Worm (Caenorhabditis elegans) whole organism, midembryonic: ENCODE data around the gene spp-9.

Experiments used
- T22C8.4 ChIP-seq: fragments of 200-800 bp; sonication (Bioruptor generic); IDR thresholded peaks from 2 replicates; pipeline ENCODE4 v1.3.6; 2022; ENCODE audit warnings: missing genetic modification characterization, missing compliant biosample characterization
- cog-1 ChIP-seq: sonication (generic microtip); optimal IDR thresholded peaks from 2 replicates; lab custom pipeline; 2016; ENCODE audit warnings: missing genetic modification characterization, missing compliant biosample characterization
- flt-1 ChIP-seq: fragments of 200-800 bp; sonication (Bioruptor generic); IDR thresholded peaks from 2 replicates; pipeline ENCODE4 v1.3.6; 2022; ENCODE audit warnings: missing genetic modification characterization, missing compliant biosample characterization
- klf-2 ChIP-seq: fragments of 200-800 bp; sonication (Bioruptor generic); conservative IDR thresholded peaks from 2 replicates; pipeline ENCODE4 v1.3.6; 2022; ENCODE audit warnings: missing genetic modification reagents, missing genetic modification characterization, missing compliant biosample characterization
- med-1 ChIP-seq: sonication (generic microtip); optimal IDR thresholded peaks from 2 replicates; lab custom pipeline; 2017; ENCODE audit warnings: missing genetic modification characterization, mild to moderate bottlenecking, missing compliant biosample characterization, antibody characterized with exemption, missing genetic modification reagents; ENCODE audit not compliant: insufficient read depth
- ref-1 ChIP-seq: fragments of 200-800 bp; sonication (Bioruptor generic); conservative IDR thresholded peaks from 2 replicates; pipeline ENCODE4 v1.3.6; 2022; ENCODE audit warnings: missing genetic modification reagents, missing genetic modification characterization, missing compliant biosample characterization
- tab-1 ChIP-seq: fragments of 200-800 bp; sonication (Bioruptor generic); IDR thresholded peaks from 2 replicates; pipeline ENCODE4 v1.3.6; 2022; ENCODE audit warnings: missing genetic modification characterization, missing compliant biosample characterization
- ztf-23 ChIP-seq: fragments of 200-800 bp; sonication (Bioruptor generic); IDR thresholded peaks from 2 replicates; pipeline ENCODE4 v1.3.6; 2022; ENCODE audit warnings: missing genetic modification reagents, missing genetic modification characterization, missing compliant biosample characterization
- ztf-29 ChIP-seq: fragments of 200-800 bp; sonication (Bioruptor generic); IDR thresholded peaks from 2 replicates; pipeline ENCODE4 v1.3.6; 2022; ENCODE audit warnings: missing genetic modification reagents, missing genetic modification characterization, missing compliant biosample characterization

- no peak for TF ChIP-seq cog-1 (tag; lab: Kevin White, UChicago)
- no peak for TF ChIP-seq klf-2 (GFP tag; lab: Robert Waterston, UW)
- TF ChIP-seq T22C8.4 (GFP tag; lab: Robert Waterston, UW), result no peak
- TF ChIP-seq med-1 (GFP tag; lab: Kevin White, UChicago), result no peak
- TF ChIP-seq ztf-29 (GFP tag; lab: Robert Waterston, UW), result no peak
- TF ChIP-seq ztf-23, result no peak
- TF ChIP-seq flt-1 (GFP tag; lab: Robert Waterston, UW), result no peak
- TF ChIP-seq tab-1 (GFP tag; lab: Robert Waterston, UW), result no peak
- TF ChIP-seq ref-1, result no peak
Observed at ce11 chrX:11534443-11534842, 46.9 kb downstream of the spp-9 start.
